Fruit fly (Drosophila melanogaster) whole organism, embryonic: Measurements from ENCODE around the gene CG15423.
A peak's percentile ranks its signal among the peaks of the same experiment; 100 is the strongest.

ENCODE experiments used
- ATbp ChIP-seq: fragments of 200-800 bp; sonication (Bioruptor generic); optimal IDR thresholded peaks from 2 replicates; lab custom pipeline; 2017; ENCODE audit warnings: missing biosample characterization, mild to moderate bottlenecking, missing genetic modification characterization, missing genetic modification reagents
- Blimp-1 ChIP-seq: fragments of 200-800 bp; sonication (Bioruptor generic); optimal IDR thresholded peaks from 3 replicates; lab custom pipeline; 2018; ENCODE audit warnings: missing biosample characterization, missing genetic modification characterization, mild to moderate bottlenecking, moderate library complexity, missing genetic modification reagents
- CG10209 ChIP-seq: fragments of 200-800 bp; sonication (Bioruptor generic); optimal IDR thresholded peaks from 3 replicates; lab custom pipeline; 2017; ENCODE audit warnings: missing biosample characterization, mild to moderate bottlenecking, missing genetic modification characterization, missing genetic modification reagents
- CG11504 ChIP-seq: fragments of 200-800 bp; sonication (Bioruptor generic); optimal IDR thresholded peaks from 3 replicates; lab custom pipeline; 2019; ENCODE audit warnings: missing biosample characterization, mild to moderate bottlenecking, missing genetic modification characterization, moderate library complexity
- CG13775 ChIP-seq: fragments of 200-800 bp; sonication (Bioruptor generic); optimal IDR thresholded peaks from 3 replicates; lab custom pipeline; 2017; ENCODE audit warnings: missing biosample characterization, mild to moderate bottlenecking, missing genetic modification characterization
- CG14441 ChIP-seq: fragments of 200-800 bp; sonication (Bioruptor generic); IDR thresholded peaks from 2 replicates; pipeline ENCODE4 v1.3.6; 2022; ENCODE audit warnings: missing biosample characterization, missing genetic modification characterization
- CG14710 ChIP-seq: fragments of 200-800 bp; sonication (Bioruptor generic); optimal IDR thresholded peaks from 3 replicates; lab custom pipeline; 2019; ENCODE audit warnings: missing biosample characterization, mild to moderate bottlenecking, missing genetic modification characterization, moderate library complexity
- CG1602 ChIP-seq: fragments of 200-800 bp; sonication (Bioruptor generic); optimal IDR thresholded peaks from 3 replicates; lab custom pipeline; 2016; ENCODE audit warnings: missing biosample characterization, missing genetic modification characterization
- CG17328 ChIP-seq: fragments of 200-800 bp; sonication (Bioruptor generic); IDR thresholded peaks from 2 replicates; pipeline ENCODE4 v1.3.6; 2022; ENCODE audit warnings: missing biosample characterization, missing genetic modification characterization
- CG17361 ChIP-seq: fragments of 200-800 bp; sonication (Bioruptor generic); IDR thresholded peaks from 3 replicates; pipeline ENCODE4 v1.3.6; 2022; ENCODE audit warnings: missing biosample characterization, missing genetic modification characterization
- CG17829 ChIP-seq: fragments of 200-800 bp; optimal IDR thresholded peaks from 2 replicates; lab custom pipeline; 2019; ENCODE audit warnings: missing biosample characterization, mild to moderate bottlenecking, missing genetic modification characterization, moderate library complexity
- CG2116 ChIP-seq: fragments of 200-800 bp; sonication (Bioruptor generic); optimal IDR thresholded peaks from 3 replicates; lab custom pipeline; 2018; ENCODE audit warnings: missing biosample characterization, mild to moderate bottlenecking, missing genetic modification characterization
- CG30403 ChIP-seq: fragments of 200-800 bp; sonication (Bioruptor generic); optimal IDR thresholded peaks from 3 replicates; lab custom pipeline; 2016; ENCODE audit warnings: missing biosample characterization, missing genetic modification characterization
- CG3065 ChIP-seq: fragments of 200-800 bp; sonication (Bioruptor generic); optimal IDR thresholded peaks from 2 replicates; lab custom pipeline; 2016; ENCODE audit warnings: missing biosample characterization, missing genetic modification characterization
- CG31441 ChIP-seq: fragments of 200-800 bp; sonication (Bioruptor generic); IDR thresholded peaks from 2 replicates; pipeline ENCODE4 v1.3.6; 2022; ENCODE audit warnings: missing biosample characterization, missing genetic modification characterization
- CG3726 ChIP-seq: fragments of 200-800 bp; sonication (Bioruptor generic); IDR thresholded peaks from 3 replicates; pipeline ENCODE4, ENCODE4 v1.3.6; 2022; ENCODE audit warnings: missing biosample characterization, missing genetic modification characterization
- CG4404 ChIP-seq: fragments of 200-800 bp; sonication (Bioruptor generic); IDR thresholded peaks from 2 replicates; pipeline ENCODE4 v1.3.6; 2022; ENCODE audit warnings: missing biosample characterization, missing genetic modification characterization
- CG6272 ChIP-seq: fragments of 200-800 bp; sonication (Bioruptor generic); IDR thresholded peaks from 2 replicates; pipeline ENCODE4 v1.3.6; 2022; ENCODE audit warnings: missing biosample characterization, missing genetic modification characterization
- CG7745 ChIP-seq: fragments of 200-800 bp; sonication (Bioruptor generic); optimal IDR thresholded peaks from 2 replicates; lab custom pipeline; 2018; ENCODE audit warnings: missing biosample characterization, mild to moderate bottlenecking, missing genetic modification characterization, moderate library complexity
- CG7839 ChIP-seq: fragments of 200-800 bp; sonication (Bioruptor generic); optimal IDR thresholded peaks from 3 replicates; lab custom pipeline; 2018; ENCODE audit warnings: missing biosample characterization, mild to moderate bottlenecking, missing genetic modification characterization, moderate library complexity
- Chrac-16 ChIP-seq: fragments of 200-800 bp; sonication (Bioruptor generic); optimal IDR thresholded peaks from 3 replicates; lab custom pipeline; 2016; ENCODE audit warnings: missing biosample characterization, missing genetic modification characterization
- D ChIP-seq, 2 experiments: fragments of 200-800 bp in 1 of 2; fragments of >200 bp in 1 of 2; sonication (Bioruptor generic) in 1 of 2; optimal IDR thresholded peaks; 2 replicates in 1 of 2; 3 replicates in 1 of 2; lab custom pipeline; 2017; ENCODE audit warnings: mild to moderate bottlenecking in 1 of 2, missing biosample characterization in 1 of 2, missing genetic modification characterization in 1 of 2, missing genetic modification reagents in 1 of 2
- Drgx ChIP-seq: fragments of 200-800 bp; sonication (Bioruptor generic); IDR thresholded peaks from 2 replicates; pipeline ENCODE4 v1.3.6; 2022; ENCODE audit warnings: missing biosample characterization, missing genetic modification characterization
- E2f1 ChIP-seq: fragments of 200-800 bp; sonication (Bioruptor generic); IDR thresholded peaks from 2 replicates; pipeline ENCODE4 v1.3.6; 2022; ENCODE audit warnings: missing biosample characterization, missing genetic modification characterization
- Elba2 ChIP-seq: fragments of 200-800 bp; sonication (Bioruptor generic); optimal IDR thresholded peaks from 3 replicates; lab custom pipeline; 2016; ENCODE audit warnings: missing biosample characterization, missing genetic modification characterization
- HLH3B ChIP-seq: fragments of 200-800 bp; sonication (Bioruptor generic); IDR thresholded peaks from 2 replicates; pipeline ENCODE4 v1.3.6; 2022; ENCODE audit warnings: missing biosample characterization, missing genetic modification characterization
- Rfx ChIP-seq: fragments of 200-800 bp; sonication (Bioruptor generic); IDR thresholded peaks from 2 replicates; pipeline ENCODE4 v1.3.6; 2022; ENCODE audit warnings: missing biosample characterization, missing genetic modification characterization
- Rx ChIP-seq: fragments of 200-800 bp; sonication (Bioruptor generic); IDR thresholded peaks from 2 replicates; pipeline ENCODE4 v1.3.6; 2022; ENCODE audit warnings: missing biosample characterization, missing genetic modification characterization
- Sox102F ChIP-seq: fragments of 200-800 bp; sonication (Bioruptor generic); optimal IDR thresholded peaks from 2 replicates; lab custom pipeline; 2018; ENCODE audit warnings: missing biosample characterization, mild to moderate bottlenecking, missing genetic modification characterization, moderate library complexity
- Ssrp ChIP-seq: fragments of 200-800 bp; sonication (Bioruptor generic); optimal IDR thresholded peaks from 2 replicates; lab custom pipeline; 2018; ENCODE audit warnings: missing biosample characterization, mild to moderate bottlenecking, missing genetic modification characterization, moderate library complexity
- ac ChIP-seq: fragments of 200-800 bp; sonication (Bioruptor generic); optimal IDR thresholded peaks from 3 replicates; lab custom pipeline; 2017; ENCODE audit warnings: missing biosample characterization, mild to moderate bottlenecking, missing genetic modification characterization
- az2 ChIP-seq: fragments of 200-800 bp; sonication (Bioruptor generic); optimal IDR thresholded peaks from 3 replicates; lab custom pipeline; 2016; ENCODE audit warnings: missing biosample characterization, missing genetic modification characterization
- bab2 ChIP-seq: fragments of 200-800 bp; sonication (Bioruptor generic); optimal IDR thresholded peaks from 2 replicates; lab custom pipeline; 2016; ENCODE audit warnings: missing biosample characterization, missing genetic modification characterization
- chn ChIP-seq: fragments of 200-800 bp; sonication (Bioruptor generic); optimal IDR thresholded peaks from 2 replicates; lab custom pipeline; 2016; ENCODE audit warnings: missing biosample characterization, missing genetic modification characterization
- dmrt99B ChIP-seq: fragments of 200-800 bp; sonication (Bioruptor generic); optimal IDR thresholded peaks from 2 replicates; lab custom pipeline; 2018; ENCODE audit warnings: missing biosample characterization, mild to moderate bottlenecking, missing genetic modification characterization, moderate library complexity
- dpn ChIP-seq, 2 experiments: fragments of 200-800 bp; sonication (Bioruptor generic); optimal IDR thresholded peaks; 3 replicates each; lab custom pipeline; 2016; ENCODE audit warnings: missing biosample characterization in 2 of 2, missing genetic modification characterization in 2 of 2
- grau ChIP-seq: fragments of 200-800 bp; optimal IDR thresholded peaks from 3 replicates; lab custom pipeline; 2019; ENCODE audit warnings: missing biosample characterization, mild to moderate bottlenecking, missing genetic modification characterization, moderate library complexity
- kni ChIP-seq: fragments of 200-800 bp; sonication (Bioruptor generic); optimal IDR thresholded peaks from 3 replicates; lab custom pipeline; 2017; ENCODE audit warnings: mild to moderate bottlenecking, missing biosample characterization, missing genetic modification reagents, missing genetic modification characterization
- lab ChIP-seq: fragments of 200-800 bp; sonication (Bioruptor generic); optimal IDR thresholded peaks from 3 replicates; lab custom pipeline; 2017; ENCODE audit warnings: missing biosample characterization, missing genetic modification characterization, mild to moderate bottlenecking, moderate library complexity, missing genetic modification reagents
- row ChIP-seq: fragments of 200-800 bp; sonication (Bioruptor generic); IDR thresholded peaks from 3 replicates; pipeline ENCODE4 v1.3.6; 2022; ENCODE audit warnings: missing biosample characterization, missing genetic modification characterization
- sc ChIP-seq, 3 experiments: fragments of >200 bp in 2 of 3; fragments of 200-800 bp in 1 of 3; sonication (Bioruptor generic) in 1 of 3; optimal IDR thresholded peaks; 2 replicates in 2 of 3; 3 replicates in 1 of 3; lab custom pipeline; 2017; ENCODE audit warnings: mild to moderate bottlenecking in 1 of 3, missing biosample characterization in 1 of 3, missing genetic modification characterization in 1 of 3, missing genetic modification reagents in 1 of 3
- tio ChIP-seq: fragments of 200-800 bp; sonication (Bioruptor generic); optimal IDR thresholded peaks from 2 replicates; lab custom pipeline; 2017; ENCODE audit warnings: missing biosample characterization, missing genetic modification characterization, inconsistent platforms
- ttk ChIP-seq: fragments of 200-800 bp; sonication (Bioruptor generic); IDR thresholded peaks from 2 replicates; pipeline ENCODE4 v2.1.2; 2022; ENCODE audit warnings: missing biosample characterization, missing genetic modification characterization
- unpg ChIP-seq: fragments of 200-800 bp; sonication (Bioruptor generic); optimal IDR thresholded peaks from 3 replicates; lab custom pipeline; 2018; ENCODE audit warnings: missing biosample characterization, mild to moderate bottlenecking, missing genetic modification characterization, moderate library complexity
- vvl ChIP-seq: fragments of 200-800 bp; sonication (Bioruptor generic); IDR thresholded peaks from 2 replicates; pipeline ENCODE4 v1.3.6; 2022; ENCODE audit warnings: missing biosample characterization, missing genetic modification characterization
- zfh1 ChIP-seq: fragments of 200-800 bp; sonication (Bioruptor generic); IDR thresholded peaks from 3 replicates; pipeline ENCODE4 v1.3.6; 2022; ENCODE audit warnings: missing biosample characterization, missing genetic modification characterization

The CG15423 gene

DNA sequence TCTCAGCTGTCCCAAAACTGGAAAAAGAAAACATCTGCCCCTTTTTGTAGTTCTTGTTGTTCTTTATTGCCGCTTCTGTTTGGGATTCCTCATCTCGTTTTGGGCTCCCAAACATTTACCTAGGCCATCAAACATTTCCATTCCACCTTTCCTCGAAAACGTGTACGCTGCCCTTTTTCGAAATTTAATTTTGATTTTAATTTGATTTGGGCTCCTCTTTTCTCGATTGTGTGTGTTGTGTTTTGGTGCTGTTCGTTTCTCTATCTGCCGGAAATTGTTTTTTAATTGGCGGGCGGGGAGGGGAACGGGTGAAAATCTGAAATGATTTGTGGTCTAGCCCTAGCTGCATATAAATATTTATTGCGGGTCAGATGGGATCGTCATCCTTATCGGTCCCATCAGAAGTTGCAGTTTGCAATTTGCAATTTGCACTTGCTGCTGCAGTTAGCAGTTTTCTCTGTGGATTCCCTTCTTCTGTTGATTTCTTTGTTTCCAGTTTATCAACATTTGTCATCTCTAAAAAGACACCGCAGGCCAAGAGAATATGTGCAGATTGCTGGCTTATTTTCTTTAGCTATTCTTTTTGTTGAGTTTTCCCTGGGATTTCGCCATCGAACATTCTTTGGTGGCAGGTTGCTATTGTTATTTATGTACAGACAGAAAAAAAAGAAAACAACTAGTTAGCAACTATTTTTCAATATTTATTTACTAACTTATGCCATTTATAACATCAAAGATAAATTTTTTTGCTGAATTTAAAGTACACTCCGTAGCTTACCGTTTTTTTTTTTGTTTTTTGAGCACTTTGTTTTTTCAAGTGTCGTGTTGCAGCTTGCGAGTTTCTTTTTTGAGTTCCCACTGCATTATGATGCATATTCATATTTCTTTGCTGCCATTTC is 49.3 kb downstream of the CG15423 start (continued):
- TF ChIP-seq CG31441 (0 out of 2 replicates have a peak, but pooled peaks have one; percentile 16), CG6272 (GFP tag; lab: Robert Waterston, UW) (no peak), ac (peak; percentile 64), CG3065 (GFP tag; lab: Kevin White, UChicago) (peak; percentile 4), Rx (GFP tag; lab: Robert Waterston, UW) (no peak), ATbp (GFP tag; lab: Kevin White, UChicago) (peak; percentile 16), lab (GFP tag; lab: Kevin White, UChicago) (no peak), dpn (GFP tag; optimal IDR thresholded peaks at IDR 0.05; lab: Kevin White, UChicago) (no peak), Sox102F (GFP tag; lab: Kevin White, UChicago) (peak; percentile 57), CG10209 (GFP tag; lab: Kevin White, UChicago) (peak; percentile 11), CG1602 (GFP tag; lab: Kevin White, UChicago) (peak; percentile 39), Blimp-1 (GFP tag; lab: Kevin White, UChicago) (peak; percentile 27), CG14441 (GFP tag; lab: Robert Waterston, UW) (no peak; the same call in 1 of the 2 replicates), zfh1 (peak; percentile 44; the same call in 1 of the 3 replicates), unpg (GFP tag; lab: Kevin White, UChicago) (peak; percentile 28), CG14710 (peak; percentile 43), HLH3B (GFP tag; lab: Robert Waterston, UW) (0 out of 2 replicates have a peak, but pooled peaks have one; percentile 5), grau (no peak), az2 (peak; percentile 20), CG13775 (GFP tag; lab: Kevin White, UChicago) (peak; percentile 38), sc (optimal IDR thresholded peaks at IDR 0.05; lab: Kevin White, UChicago) (no peak), sc (GFP tag; optimal IDR thresholded peaks at IDR 0.05; lab: Kevin White, UChicago) (peak; percentile 38), CG11504 (tag; lab: Kevin White, UChicago) (peak; percentile 14), E2f1 (0 out of 2 replicates have a peak, but pooled peaks have one; percentile 26), Ssrp (tag; lab: Kevin White, UChicago) (peak; percentile 28), CG30403 (GFP tag; lab: Kevin White, UChicago) (peak; percentile 30), Rfx (GFP tag; lab: Robert Waterston, UW) (no peak), bab2 (GFP tag; lab: Kevin White, UChicago) (peak; percentile 5), Chrac-16 (peak; percentile 43), tio (GFP tag; lab: Kevin White, UChicago) (peak; percentile 10), dmrt99B (peak; percentile 32), CG17328 (GFP tag; lab: Robert Waterston, UW) (0 out of 2 replicates have a peak, but pooled peaks have one; percentile 14), CG7745 (tag; lab: Kevin White, UChicago) (peak; percentile 90), vvl (GFP tag; lab: Robert Waterston, UW) (peak; percentile 14; the same call in 1 of the 2 replicates), Elba2 (GFP tag; lab: Kevin White, UChicago) (no peak), CG17361 (peak; percentile 39; the same call in 1 of the 3 replicates), ttk (GFP tag; lab: Robert Waterston, UW) (0 out of 2 replicates have a peak, but pooled peaks have one; percentile 18), CG4404 (peak; percentile 46), CG7839 (peak; percentile 22), CG3726 (GFP tag; lab: Robert Waterston, UW) (no peak), row (GFP tag; lab: Robert Waterston, UW) (peak; percentile 32; the same call in 2 of the 3 replicates), chn (GFP tag; lab: Kevin White, UChicago) (peak; percentile 47), CG17829 (peak; percentile 1), CG2116 (GFP tag; lab: Kevin White, UChicago) (peak; percentile 11), D (optimal IDR thresholded peaks at IDR 0.05; lab: Kevin White, UChicago) (no peak), D (GFP tag; optimal IDR thresholded peaks at IDR 0.05; lab: Kevin White, UChicago) (peak; percentile 52), kni (GFP tag; lab: Kevin White, UChicago) (peak; percentile 15), Drgx (GFP tag; lab: Robert Waterston, UW) (0 out of 2 replicates have a peak, but pooled peaks have one; percentile 25)
